Worm (Caenorhabditis elegans) whole organism, L2 larva: ENCODE data around the gene pqn-71.

Source experiments
- C34F6.9 ChIP-seq: fragments of 150-350 bp; optimal IDR thresholded peaks from 2 replicates; lab custom pipeline; 2014; ENCODE audit warnings: missing biosample characterization, missing genetic modification characterization
- blmp-1 ChIP-seq: sonication (generic microtip); optimal IDR thresholded peaks from 2 replicates; lab custom pipeline; 2017; ENCODE audit warnings: missing genetic modification characterization, mild to moderate bottlenecking, missing compliant biosample characterization, antibody characterized with exemption, moderate library complexity; ENCODE audit not compliant: insufficient read depth
- fos-1 ChIP-seq: fragments of 150-350 bp; optimal IDR thresholded peaks from 2 replicates; lab custom pipeline; 2014; ENCODE audit warnings: missing biosample characterization, missing genetic modification characterization
- lin-13 ChIP-seq: fragments of 150-350 bp; optimal IDR thresholded peaks from 2 replicates; lab custom pipeline; 2014; ENCODE audit warnings: missing biosample characterization, missing genetic modification reagents, missing genetic modification characterization
- nhr-11 ChIP-seq: fragments of 150-350 bp; optimal IDR thresholded peaks from 2 replicates; lab custom pipeline; 2014; ENCODE audit warnings: missing biosample characterization, missing genetic modification characterization
- nhr-12 ChIP-seq: fragments of 150-350 bp; optimal IDR thresholded peaks from 2 replicates; lab custom pipeline; 2014; ENCODE audit warnings: missing biosample characterization, missing genetic modification characterization
- nhr-237 ChIP-seq: fragments of 150-350 bp; optimal IDR thresholded peaks from 2 replicates; lab custom pipeline; 2014; ENCODE audit warnings: missing biosample characterization, missing genetic modification characterization

DNA sequence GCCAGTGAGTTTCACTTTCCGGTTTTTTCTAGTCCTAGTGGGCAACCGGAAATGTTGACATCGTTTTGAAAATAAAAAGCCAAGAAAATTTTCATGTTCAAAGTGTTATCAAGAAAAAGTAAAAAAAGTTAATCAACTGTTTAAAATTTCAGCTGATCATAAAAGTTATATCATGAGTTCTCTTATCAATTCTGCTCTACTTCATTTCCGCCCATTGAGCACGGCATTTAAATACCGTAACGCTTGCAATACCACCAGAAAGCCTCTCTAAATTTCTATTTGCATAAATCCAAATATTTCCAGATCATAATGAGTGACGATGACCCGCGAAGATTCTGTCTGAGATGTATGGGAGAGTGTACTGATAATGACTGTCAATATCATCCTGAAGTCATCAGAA lies 20.9 kb upstream of the pqn-71 start, which contains the start of gene T26H5.9:
- TF ChIP-seq C34F6.9 (tag; lab: Kevin White, UChicago) (no peak), lin-13 (no peak), nhr-11 (no peak), blmp-1 (tag; lab: Kevin White, UChicago) (no peak), nhr-12 (tag; lab: Kevin White, UChicago) (no peak), fos-1 (tag; lab: Kevin White, UChicago) (peak; percentile 29), nhr-237 (tag; lab: Kevin White, UChicago) (no peak)
